Worm (Caenorhabditis elegans): ENCODE measurements around the gene B0432.8.

Gene B0432.8

ce11 chrII:273872-274271, 4.7 kb downstream of the B0432.8 start, which contains the start of gene B0432.7:
B0432.7 (minus strand) TSS chrII:273972.
- no peak for TF ChIP-seq skn-1 (tag; optimal IDR thresholded peaks at IDR 0.05)
- no peak for TF ChIP-seq lin-39 (tag; optimal IDR thresholded peaks at IDR 0.05)
- TF ChIP-seq zag-1 (tag; optimal IDR thresholded peaks at IDR 0.05), result no peak
- TF ChIP-seq elt-3 (tag; optimal IDR thresholded peaks at IDR 0.05), result no peak
- TF ChIP-seq fos-1 (tag; optimal IDR thresholded peaks at IDR 0.05), result no peak
- TF ChIP-seq gmeb-1 (tag; optimal IDR thresholded peaks at IDR 0.05), result no peak
- TF ChIP-seq sem-4 (tag; optimal IDR thresholded peaks at IDR 0.05), result no peak
- TF ChIP-seq ama-1 (optimal IDR thresholded peaks at IDR 0.05), result no peak
- TF ChIP-seq egl-27 (tag; optimal IDR thresholded peaks at IDR 0.05), result no peak
- TF ChIP-seq elt-1 (tag; optimal IDR thresholded peaks at IDR 0.05), result no peak
- no peak for TF ChIP-seq nhr-6 (tag; optimal IDR thresholded peaks at IDR 0.05)
- TF ChIP-seq nhr-237 (tag; optimal IDR thresholded peaks at IDR 0.05), result no peak
- TF ChIP-seq ztf-1 (GFP tag; conservative IDR thresholded peaks at IDR 0.05), result no peak
- TF ChIP-seq nhr-11 (tag; optimal IDR thresholded peaks at IDR 0.05), result no peak
- no peak for TF ChIP-seq mab-5 (tag; optimal IDR thresholded peaks at IDR 0.05)
- no peak for TF ChIP-seq ztf-4 (tag; optimal IDR thresholded peaks at IDR 0.05)
- no peak for TF ChIP-seq R02D3.7 (tag; optimal IDR thresholded peaks at IDR 0.05)

ce11 chrII:264053-264452, 14.5 kb downstream of the B0432.8 start, which contains the start of gene B0432.14:
B0432.14 (plus strand) TSS chrII:264353.
- TF ChIP-seq lin-11 (tag; optimal IDR thresholded peaks at IDR 0.05) (no peak), dmd-4 (tag; optimal IDR thresholded peaks at IDR 0.05) (no peak), lin-39 (tag; optimal IDR thresholded peaks at IDR 0.05) (no peak), unc-62 (GFP tag; optimal IDR thresholded peaks at IDR 0.05) (no peak), nhr-10 (tag; optimal IDR thresholded peaks at IDR 0.05) (no peak), aly-2 (tag; optimal IDR thresholded peaks at IDR 0.05) (no peak), unc-55 (GFP tag; optimal IDR thresholded peaks at IDR 0.05) (no peak), sma-3 (GFP tag; optimal IDR thresholded peaks at IDR 0.05) (no peak), F13H6.1 (tag; optimal IDR thresholded peaks at IDR 0.05) (no peak), elt-3 (tag; optimal IDR thresholded peaks at IDR 0.05) (no peak), ama-1 (optimal IDR thresholded peaks at IDR 0.05) (no peak), nhr-12 (tag; optimal IDR thresholded peaks at IDR 0.05) (no peak), ceh-82 (tag; optimal IDR thresholded peaks at IDR 0.05) (no peak), unc-39 (tag; optimal IDR thresholded peaks at IDR 0.05) (no peak), nhr-6 (tag; optimal IDR thresholded peaks at IDR 0.05) (no peak), R02D3.7 (tag; optimal IDR thresholded peaks at IDR 0.05) (no peak), Y55F3AM.14 (GFP tag; optimal IDR thresholded peaks at IDR 0.05) (no peak), ZK546.5 (tag; optimal IDR thresholded peaks at IDR 0.05) (no peak), blmp-1 (tag; optimal IDR thresholded peaks at IDR 0.05; ENCODE audit: insufficient read depth) (no peak), nhr-25 (tag; optimal IDR thresholded peaks at IDR 0.05) (no peak)

DNA sequence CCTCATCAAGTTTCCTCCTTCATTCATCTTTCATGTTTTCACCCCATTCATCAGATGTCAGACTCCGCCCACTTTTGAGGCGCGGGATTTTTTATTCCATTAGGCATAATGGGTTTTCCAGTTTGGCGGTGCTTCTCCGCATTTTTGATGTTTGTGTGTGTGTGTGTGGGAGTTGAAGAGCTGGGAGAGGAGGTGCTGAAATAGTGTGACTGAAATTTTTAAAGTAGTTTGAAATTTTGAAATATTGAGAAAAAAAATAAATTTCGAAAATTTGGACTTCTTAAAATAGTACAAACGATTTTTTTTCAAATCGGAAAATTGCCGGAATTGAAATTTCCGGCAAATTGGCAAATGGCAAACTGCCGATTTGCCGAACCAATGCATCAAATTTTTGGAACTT, 15.0 kb downstream of the B0432.8 start, which contains the start of gene scc-2:
Gene scc-2, minus strand, starts transcription at position 101 of the 400 bp plus-strand sequence.
- TF ChIP-seq zag-1 (tag; optimal IDR thresholded peaks at IDR 0.05), result no peak
- no peak for TF ChIP-seq ZK546.5 (tag; optimal IDR thresholded peaks at IDR 0.05)
- no peak for TF ChIP-seq ceh-82 (tag; optimal IDR thresholded peaks at IDR 0.05)
- no peak for TF ChIP-seq mbf-1 (tag; optimal IDR thresholded peaks at IDR 0.05)
- no peak for TF ChIP-seq sma-9 (GFP tag; optimal IDR thresholded peaks at IDR 0.05)
- no peak for TF ChIP-seq sma-9 (tag; optimal IDR thresholded peaks at IDR 0.05)
- TF ChIP-seq ceh-16 (tag; optimal IDR thresholded peaks at IDR 0.05), result no peak
- no peak for TF ChIP-seq sma-3 (GFP tag; optimal IDR thresholded peaks at IDR 0.05)
- no peak for TF ChIP-seq lin-13 (GFP tag; optimal IDR thresholded peaks at IDR 0.05)
- TF ChIP-seq C34F6.9 (tag; optimal IDR thresholded peaks at IDR 0.05), result no peak
- no peak for TF ChIP-seq lin-39 (tag; optimal IDR thresholded peaks at IDR 0.05)
- no peak for TF ChIP-seq sem-4 (tag; optimal IDR thresholded peaks at IDR 0.05)
- no peak for TF ChIP-seq fos-1 (tag; optimal IDR thresholded peaks at IDR 0.05)
- no peak for TF ChIP-seq skn-1 (tag; optimal IDR thresholded peaks at IDR 0.05)
- no peak for TF ChIP-seq nhr-11 (tag; optimal IDR thresholded peaks at IDR 0.05)
- TF ChIP-seq alr-1 (tag; optimal IDR thresholded peaks at IDR 0.05), result no peak

- TF ChIP-seq nhr-21 (tag; optimal IDR thresholded peaks at IDR 0.05), result no peak
- TF ChIP-seq ztf-11 (tag; optimal IDR thresholded peaks at IDR 0.05), result no peak
These were observed 21.0 kb downstream of the B0432.8 start, which contains the start of gene cat-2 for ce11 chrII:257519-257918. cat-2 (plus strand) TSS chrII:257819.
